Fruit fly (Drosophila melanogaster): Measurements from ENCODE around the gene CG46383.
A peak's percentile ranks its signal among the peaks of the same experiment; 100 is the strongest.

CG46383 gene

DNA sequence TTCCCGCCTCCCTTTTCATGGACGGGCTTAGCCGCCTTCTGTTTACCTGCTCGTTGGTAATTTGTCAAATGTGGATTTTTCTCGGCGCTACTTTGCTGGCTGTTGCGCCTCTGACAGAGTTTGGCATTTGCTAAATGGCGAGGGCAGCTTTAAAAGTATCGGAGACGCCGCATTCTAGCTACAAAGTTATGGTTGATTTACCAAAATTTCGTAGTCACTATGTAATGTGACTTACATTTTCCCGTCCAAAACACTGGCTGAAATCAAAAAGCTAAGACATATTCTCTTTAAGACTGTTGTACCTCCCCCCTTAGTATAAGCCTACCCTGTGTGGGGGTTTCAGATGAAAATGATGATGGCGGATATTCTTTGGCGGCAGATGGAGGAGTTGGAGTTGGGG, 3.1 kb downstream of the CG46383 start (continued):
- no peak for TF ChIP-seq CG11398 (GFP tag; optimal IDR thresholded peaks at IDR 0.05)
- peak; percentile 44 for TF ChIP-seq Ptx1 (GFP tag; IDR thresholded peaks at IDR 0.05)
- no peak for TF ChIP-seq fd102C (GFP tag; optimal IDR thresholded peaks at IDR 0.05)
- peak; percentile 18; the same call in 1 of the 2 replicates for TF ChIP-seq CG32532 (GFP tag; IDR thresholded peaks at IDR 0.05)
- no peak for TF ChIP-seq sr (GFP tag; IDR thresholded peaks at IDR 0.05)
- TF ChIP-seq Bteb2 (GFP tag; optimal IDR thresholded peaks at IDR 0.05) = no peak
- TF ChIP-seq CG4707 (GFP tag; optimal IDR thresholded peaks at IDR 0.05) = no peak
- TF ChIP-seq Dek (tag; optimal IDR thresholded peaks at IDR 0.05) = no peak
- TF ChIP-seq CG31441 (GFP tag; IDR thresholded peaks at IDR 0.05) = no peak
- no peak; the same call in 2 of the 3 replicates for TF ChIP-seq dysf (GFP tag; IDR thresholded peaks at IDR 0.05)
- peak; percentile 57; the same call in 1 of the 3 replicates for TF ChIP-seq Dbx (GFP tag; IDR thresholded peaks at IDR 0.05)
- TF ChIP-seq mld (GFP tag; IDR thresholded peaks at IDR 0.05; ENCODE audit: partially characterized antibody) = no peak
- TF ChIP-seq CG4854 (GFP tag; optimal IDR thresholded peaks at IDR 0.05) = no peak
- TF ChIP-seq luna (GFP tag; optimal IDR thresholded peaks at IDR 0.05) = no peak
- TF ChIP-seq dmrt11E (tag; optimal IDR thresholded peaks at IDR 0.05) = no peak
- TF ChIP-seq CG11085 (GFP tag; IDR thresholded peaks at IDR 0.05) = 0 out of 2 replicates have a peak, but pooled peaks have one; percentile 13
- TF ChIP-seq ranshi (GFP tag; IDR thresholded peaks at IDR 0.05) = 0 out of 2 replicates have a peak, but pooled peaks have one; percentile 27
- no peak for TF ChIP-seq CG11093 (GFP tag; IDR thresholded peaks at IDR 0.05)
- TF ChIP-seq CG17385 (GFP tag; optimal IDR thresholded peaks at IDR 0.05) = no peak
- TF ChIP-seq amos (GFP tag; IDR thresholded peaks at IDR 0.05; ENCODE audit: partially characterized antibody) = no peak
- TF ChIP-seq MBD-R2 (GFP tag; IDR thresholded peaks at IDR 0.05) = peak; percentile 27; the same call in 1 of the 2 replicates
- no peak for TF ChIP-seq CG15514 (GFP tag; optimal IDR thresholded peaks at IDR 0.05)
- TF ChIP-seq dan (GFP tag; IDR thresholded peaks at IDR 0.05) = no peak
- no peak for TF ChIP-seq CG4282 (GFP tag; optimal IDR thresholded peaks at IDR 0.05)
- no peak for TF ChIP-seq gce (GFP tag; IDR thresholded peaks at IDR 0.05)
- TF ChIP-seq CG11723 (GFP tag; optimal IDR thresholded peaks at IDR 0.05) = no peak
- TF ChIP-seq CG32767 (GFP tag; IDR thresholded peaks at IDR 0.05) = no peak
- TF ChIP-seq ind (GFP tag; optimal IDR thresholded peaks at IDR 0.05) = no peak
- TF ChIP-seq Drgx (GFP tag; IDR thresholded peaks at IDR 0.05) = no peak
- no peak for TF ChIP-seq ERR (GFP tag; optimal IDR thresholded peaks at IDR 0.05)
- TF ChIP-seq Bgb (GFP tag; IDR thresholded peaks at IDR 0.05; ENCODE audit: partially characterized antibody) = no peak
- TF ChIP-seq Hr78 (GFP tag; optimal IDR thresholded peaks at IDR 0.05) = no peak
- TF ChIP-seq scrt (GFP tag; optimal IDR thresholded peaks at IDR 0.05) = peak; percentile 47
- TF ChIP-seq CG2889 (GFP tag; IDR thresholded peaks at IDR 0.05) = no peak
- no peak for TF ChIP-seq eve (GFP tag; optimal IDR thresholded peaks at IDR 0.05)
- TF ChIP-seq CG2199 (GFP tag; IDR thresholded peaks at IDR 0.05) = no peak
- TF ChIP-seq CG2120 (GFP tag; optimal IDR thresholded peaks at IDR 0.05) = peak; percentile 41
- TF ChIP-seq Rfx (GFP tag; IDR thresholded peaks at IDR 0.05) = peak; percentile 48; the same call in 1 of the 2 replicates
- no peak for TF ChIP-seq unpg (GFP tag; optimal IDR thresholded peaks at IDR 0.05)
- no peak for TF ChIP-seq caup (GFP tag; optimal IDR thresholded peaks at IDR 0.05; ENCODE audit: severe bottlenecking)
- no peak for TF ChIP-seq ap (GFP tag; IDR thresholded peaks at IDR 0.05)
- no peak for TF ChIP-seq odd (GFP tag; optimal IDR thresholded peaks at IDR 0.05)

DNA sequence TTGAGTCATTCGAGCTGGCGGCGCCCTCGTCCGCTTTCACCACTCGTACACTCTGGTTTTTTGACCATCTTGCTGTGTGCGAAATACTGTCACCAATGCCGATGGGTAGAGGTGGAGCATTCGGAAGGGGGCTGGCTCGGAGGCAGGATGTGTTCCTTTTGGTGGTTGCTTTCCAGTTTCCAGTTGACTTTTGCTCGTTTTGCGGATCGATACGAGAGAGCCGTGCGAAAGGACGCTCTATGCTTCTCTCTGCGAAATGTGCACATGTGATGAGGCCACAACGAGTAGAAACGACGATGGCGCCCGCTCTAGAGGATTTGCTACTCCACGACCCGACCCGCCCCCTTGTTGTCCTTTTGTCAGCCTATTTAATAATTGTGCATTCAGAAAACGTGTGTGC, 13.0 kb downstream of the CG46383 start:
- TF ChIP-seq CHES-1-like (GFP tag; optimal IDR thresholded peaks at IDR 0.05) (no peak), Hr51 (GFP tag; optimal IDR thresholded peaks at IDR 0.05) (peak in 1 of 2 experiments; percentile 14), Deaf1 (tag; optimal IDR thresholded peaks at IDR 0.05) (peak; percentile 65), Trl (optimal IDR thresholded peaks at IDR 0.05) (peak; percentile 4 to 26), Trl (GFP tag; optimal IDR thresholded peaks at IDR 0.05) (no peak), usp (GFP tag; optimal IDR thresholded peaks at IDR 0.05) (no peak), abd-A (tag; optimal IDR thresholded peaks at IDR 0.05) (peak; percentile 46), onecut (GFP tag; IDR thresholded peaks at IDR 0.05) (peak; percentile 96), Med (GFP tag) (peak; percentile 63)

Data from whole organism, embryonic.